Worm (Caenorhabditis elegans) whole organism, L1 larva: ENCODE data around the gene bcas-2.

Experiments
- aha-1 ChIP-seq: fragments of 150-350 bp; optimal IDR thresholded peaks from 2 replicates; lab custom pipeline; 2014; ENCODE audit warnings: missing biosample characterization, missing genetic modification characterization
- irx-1 ChIP-seq: sonication (generic microtip); optimal IDR thresholded peaks from 2 replicates; lab custom pipeline; 2016; ENCODE audit warnings: missing genetic modification characterization, missing compliant biosample characterization
- lin-13 ChIP-seq: fragments of 150-350 bp; optimal IDR thresholded peaks from 2 replicates; lab custom pipeline; 2014; ENCODE audit warnings: missing biosample characterization, missing genetic modification reagents, missing genetic modification characterization
- nhr-28 ChIP-seq: fragments of 150-350 bp; optimal IDR thresholded peaks from 2 replicates; lab custom pipeline; 2014; ENCODE audit warnings: missing biosample characterization, missing genetic modification characterization

ce11 chrIII:6289366-6289765, 43.7 kb upstream of the bcas-2 start:
- TF ChIP-seq irx-1 (tag; lab: Kevin White, UChicago) (no peak), nhr-28 (tag; lab: Kevin White, UChicago) (no peak), aha-1 (tag; lab: Kevin White, UChicago) (no peak), lin-13 (GFP tag; lab: Kevin White, UChicago) (no peak)
